Fruit fly (Drosophila melanogaster): ENCODE data around the gene TwdlY.

TwdlY gene

DNA sequence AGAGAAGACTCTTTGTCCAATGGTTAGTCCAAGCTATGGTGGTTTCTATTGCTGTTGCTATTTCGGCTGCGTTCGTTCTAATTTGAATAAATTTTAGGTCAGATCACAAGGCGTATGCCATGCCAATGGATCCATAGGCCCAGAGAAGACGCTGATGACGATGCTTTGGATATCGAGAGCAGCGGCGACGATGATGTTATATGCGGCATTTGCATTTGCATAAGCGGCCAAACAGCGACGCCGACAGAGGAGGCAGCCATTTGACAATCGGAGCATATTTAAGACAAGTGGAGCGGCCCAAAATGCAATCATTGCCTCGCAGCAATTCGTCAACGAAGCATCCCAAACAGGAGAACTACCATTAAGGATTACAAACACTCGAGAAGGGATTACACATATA lies at the start of gene TwdlY:
Gene TwdlY (plus strand): TSS at position 301 of the 400 bp plus-strand sequence.
- no peak for TF ChIP-seq noc (tag; optimal IDR thresholded peaks at IDR 0.05)

DNA sequence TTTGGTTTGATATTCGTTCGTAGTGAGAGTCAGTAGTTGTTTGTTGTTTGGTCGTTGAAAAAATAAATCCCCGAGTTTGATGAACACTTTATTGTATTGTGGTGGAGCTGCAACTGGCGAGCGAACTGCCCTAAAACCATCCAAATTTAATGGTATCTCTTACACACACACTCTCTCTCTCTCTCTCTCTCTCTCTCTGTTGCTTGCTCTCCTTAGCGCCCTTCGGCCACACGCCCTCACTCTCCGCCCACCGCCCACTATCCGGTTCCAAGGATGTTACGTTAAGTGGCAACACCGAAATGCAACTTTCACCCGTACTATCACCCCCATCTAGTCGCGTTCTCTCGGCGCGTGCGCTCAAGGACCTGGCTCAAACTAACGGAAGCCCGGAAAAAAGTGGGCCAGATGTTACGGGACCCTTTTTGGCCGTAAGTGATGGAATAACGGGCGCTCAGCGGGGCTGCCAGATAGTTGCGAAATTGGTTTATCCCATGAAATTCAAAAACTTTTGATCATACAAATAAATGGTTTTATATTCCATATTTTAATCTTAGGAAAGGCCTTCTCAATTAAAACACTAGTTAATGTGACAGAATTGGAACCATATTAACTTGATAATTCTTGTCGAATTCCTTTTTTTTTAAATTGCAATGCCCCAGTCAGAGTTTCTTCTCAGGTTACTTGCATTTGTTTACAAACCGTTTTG lies 47.2 kb upstream of the TwdlY start:
- TF ChIP-seq noc (tag; optimal IDR thresholded peaks at IDR 0.05): no peak

DNA sequence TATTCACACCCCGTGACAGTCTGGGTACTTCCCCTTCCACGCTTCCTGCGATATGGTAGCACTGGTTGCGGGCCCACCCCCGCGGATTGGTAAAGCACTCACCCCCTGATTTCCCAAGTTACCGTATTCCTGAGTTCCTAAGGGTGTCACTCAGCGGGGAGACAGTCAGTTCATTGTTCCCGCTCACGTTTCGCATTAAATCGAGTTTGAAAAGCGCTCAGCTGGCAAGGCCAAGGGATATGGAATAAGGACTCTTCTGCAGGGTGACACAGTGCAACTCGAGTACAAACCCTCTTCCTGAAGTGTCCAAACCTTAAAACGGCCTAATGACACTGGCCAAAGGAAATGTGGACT lies 46.7 kb upstream of the TwdlY start:
- TF ChIP-seq noc (tag; optimal IDR thresholded peaks at IDR 0.05): no peak

DNA sequence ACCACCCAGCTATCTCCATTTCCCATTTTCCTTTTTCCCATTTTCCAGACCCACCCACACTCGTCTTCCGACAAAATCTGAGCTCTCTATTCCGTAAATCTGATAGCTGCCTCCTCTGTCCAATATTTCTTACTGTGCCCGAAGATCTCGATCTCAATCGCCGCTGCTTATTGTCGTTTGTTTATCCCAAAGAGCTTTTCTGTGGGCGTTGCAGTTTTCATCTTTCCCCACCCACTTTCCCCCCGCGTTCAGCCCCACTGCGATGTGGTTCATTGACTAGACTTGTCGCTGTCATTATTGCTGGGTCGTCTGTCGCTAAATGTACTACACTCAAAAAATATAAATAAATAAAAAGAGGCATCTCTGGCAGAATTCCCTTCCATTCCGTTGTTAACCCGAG lies 45.4 kb upstream of the TwdlY start:
- no peak for TF ChIP-seq noc (tag; optimal IDR thresholded peaks at IDR 0.05)

DNA sequence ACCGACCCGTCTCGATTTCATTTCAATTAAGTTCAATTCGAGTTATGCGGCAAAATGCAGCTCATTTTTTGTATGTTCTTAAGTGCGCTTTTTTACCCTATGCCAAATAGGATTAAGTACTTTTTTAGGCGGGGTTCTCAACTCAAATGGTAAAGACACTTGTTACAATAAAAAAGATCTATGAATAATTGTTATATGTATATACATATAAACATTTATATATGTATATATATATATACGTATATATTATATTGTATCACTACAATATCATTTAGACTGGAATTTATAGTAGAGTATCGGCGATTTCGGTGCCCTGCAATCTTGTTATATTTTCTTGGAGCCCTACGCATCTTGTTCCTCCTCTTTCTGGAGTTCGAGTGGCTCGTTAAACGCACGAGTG lies 44.8 kb upstream of the TwdlY start:
- no peak for TF ChIP-seq noc (tag; optimal IDR thresholded peaks at IDR 0.05)

DNA sequence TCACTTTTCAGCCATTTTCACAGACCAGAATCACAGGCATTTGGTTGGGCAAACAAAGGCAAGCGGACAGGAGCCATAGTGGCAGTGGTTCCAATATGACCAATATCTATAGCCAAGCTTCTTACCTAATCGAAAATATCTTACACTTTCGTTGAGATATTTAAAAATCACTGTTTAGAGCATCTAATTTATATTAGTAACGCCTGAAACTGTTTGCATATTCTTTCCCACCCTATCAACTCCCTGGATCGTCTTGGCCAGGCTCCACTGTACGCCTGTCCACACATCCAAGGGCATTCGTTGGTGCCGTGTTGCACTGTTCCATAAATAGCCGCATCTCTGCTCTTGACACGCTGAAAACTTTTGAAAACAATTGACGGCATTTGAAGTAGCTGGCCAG lies 44.2 kb upstream of the TwdlY start:
- TF ChIP-seq noc (tag; optimal IDR thresholded peaks at IDR 0.05): no peak

DNA sequence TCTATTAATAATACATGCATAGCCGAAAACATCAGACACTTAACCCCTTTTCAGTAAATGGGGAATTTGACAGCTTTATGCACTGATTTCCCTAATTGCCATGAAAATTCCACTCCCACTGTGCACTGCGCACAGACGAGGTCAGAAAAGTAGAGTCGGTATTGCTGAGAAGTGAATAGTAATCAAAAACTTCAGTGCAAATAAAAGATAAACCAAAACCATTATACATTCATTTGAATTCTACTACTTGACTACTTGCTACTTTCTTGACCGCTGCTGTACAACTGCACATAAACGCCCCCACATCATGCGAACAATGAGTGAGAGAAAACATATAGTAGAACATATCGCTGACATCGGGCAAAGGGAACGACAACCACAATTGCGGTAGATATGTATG lies 43.3 kb upstream of the TwdlY start:
- TF ChIP-seq noc (tag; optimal IDR thresholded peaks at IDR 0.05): no peak

DNA sequence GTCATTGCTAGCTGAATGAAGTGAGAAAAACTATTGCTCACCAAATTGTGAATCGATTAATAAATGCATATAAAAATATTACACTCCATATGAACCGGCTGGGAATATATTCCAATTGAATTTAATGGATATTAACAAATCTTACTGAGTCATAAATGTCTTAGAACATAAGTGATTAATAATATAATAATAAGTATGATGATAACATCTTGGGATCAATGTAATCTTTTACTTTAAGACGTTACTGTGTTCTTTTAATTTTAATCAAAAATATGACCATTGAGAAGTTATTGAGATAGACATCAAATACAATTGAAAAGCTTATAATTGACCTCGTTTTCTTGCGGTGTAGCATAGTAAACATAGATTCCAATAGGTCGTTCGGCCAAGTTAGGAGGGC lies 42.4 kb upstream of the TwdlY start:
- TF ChIP-seq noc (tag; optimal IDR thresholded peaks at IDR 0.05): peak; percentile 70

DNA sequence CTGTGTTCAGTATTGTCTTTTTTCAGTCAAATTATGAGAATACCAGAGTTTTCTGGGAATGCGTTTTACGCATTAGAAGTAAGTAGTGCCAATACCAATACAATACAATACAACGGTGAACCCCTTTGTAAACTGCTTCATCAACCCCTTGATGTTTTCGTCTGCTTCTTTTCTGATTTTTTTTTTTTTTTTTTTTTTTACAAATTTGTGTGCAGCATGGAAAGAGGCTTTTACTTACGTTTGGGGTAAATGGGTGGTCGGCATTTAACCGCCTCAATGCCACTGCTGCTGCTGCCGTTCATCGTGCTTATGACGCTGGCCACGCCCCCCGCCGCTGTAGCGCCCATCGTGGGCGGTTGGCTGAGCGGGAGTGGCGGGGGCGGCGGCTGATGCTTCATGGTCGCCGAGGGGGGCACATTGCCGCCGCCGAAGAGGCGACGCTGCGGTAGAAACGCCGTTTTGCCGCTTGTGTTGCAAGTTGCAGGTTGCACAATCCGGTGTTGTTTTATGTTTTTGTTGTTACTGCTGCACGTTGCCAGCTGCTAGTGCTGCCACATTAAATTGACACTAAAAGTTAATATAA lies 40.9 kb upstream of the TwdlY start:
- TF ChIP-seq noc (tag; optimal IDR thresholded peaks at IDR 0.05): no peak

DNA sequence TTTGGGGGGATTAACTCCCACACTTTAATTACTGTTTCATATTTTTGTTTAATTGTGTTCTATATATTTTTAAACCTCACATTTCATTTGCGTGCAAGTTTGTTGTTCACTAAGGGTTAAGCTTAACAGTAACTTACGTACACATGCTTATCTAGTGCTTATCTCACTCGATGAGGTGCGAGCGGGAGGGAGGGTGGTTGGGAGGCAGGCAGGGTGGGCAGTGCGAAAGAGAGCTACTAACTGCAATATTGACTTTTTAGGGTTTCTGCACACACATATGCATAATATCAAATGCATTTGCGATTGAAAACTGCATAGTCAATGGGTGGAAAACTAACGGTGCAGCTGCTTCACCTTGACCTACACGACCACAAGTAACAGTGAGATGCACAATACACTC lies 40.3 kb upstream of the TwdlY start:
- TF ChIP-seq noc (tag; optimal IDR thresholded peaks at IDR 0.05): no peak

DNA sequence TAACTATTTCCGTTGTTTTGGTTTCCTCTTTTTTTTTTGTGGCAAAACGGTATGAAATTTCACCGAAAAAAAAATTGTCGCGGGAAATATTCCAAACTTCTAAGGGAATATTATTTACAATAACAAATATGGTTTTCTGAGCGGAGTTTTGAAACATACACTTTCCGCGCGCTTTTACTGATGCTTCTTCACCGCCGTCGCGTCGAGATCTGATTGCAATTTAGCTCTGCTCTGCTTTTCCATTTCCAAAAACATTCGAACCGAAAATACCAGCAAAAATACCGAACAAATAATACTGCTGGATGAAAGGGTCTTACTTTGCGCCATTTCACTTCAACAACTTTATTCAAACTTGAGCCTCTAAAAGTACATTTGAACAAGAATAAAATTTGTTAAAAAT lies 39.8 kb upstream of the TwdlY start, which contains the start of gene Septin4:
Gene Septin4 (minus strand): TSS at position 215 of the 400 bp plus-strand sequence.
- no peak for TF ChIP-seq noc (tag; optimal IDR thresholded peaks at IDR 0.05)

DNA sequence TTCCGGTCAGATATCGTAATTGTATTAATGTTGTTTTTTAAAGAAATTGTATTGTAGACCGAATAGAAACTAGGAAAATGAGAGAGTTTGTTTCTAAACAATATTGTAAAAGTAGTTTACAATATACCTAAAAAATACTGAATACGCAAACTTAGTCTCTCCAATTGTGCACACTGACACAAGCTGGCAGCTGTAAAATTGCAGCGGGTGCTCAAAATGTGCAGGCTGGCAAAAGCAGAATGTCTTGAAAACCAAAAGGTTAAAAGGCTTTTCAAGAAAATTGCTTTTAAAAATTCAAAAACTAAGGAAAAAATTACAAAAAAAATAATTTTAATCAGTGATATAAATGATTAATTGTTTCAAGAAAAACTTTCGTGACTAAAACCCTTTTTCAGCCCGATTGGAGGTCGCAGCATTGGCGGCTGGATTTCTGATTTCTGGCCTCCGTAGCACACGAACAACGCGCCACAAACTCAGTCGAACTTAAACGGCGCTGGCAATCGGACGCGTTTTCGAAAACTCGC lies 39.0 kb upstream of the TwdlY start, which contains the start of gene CG4678:
Gene CG4678 (plus strand): TSS at position 474 of the 524 bp plus-strand sequence.
- TF ChIP-seq noc (tag; optimal IDR thresholded peaks at IDR 0.05): no peak

DNA sequence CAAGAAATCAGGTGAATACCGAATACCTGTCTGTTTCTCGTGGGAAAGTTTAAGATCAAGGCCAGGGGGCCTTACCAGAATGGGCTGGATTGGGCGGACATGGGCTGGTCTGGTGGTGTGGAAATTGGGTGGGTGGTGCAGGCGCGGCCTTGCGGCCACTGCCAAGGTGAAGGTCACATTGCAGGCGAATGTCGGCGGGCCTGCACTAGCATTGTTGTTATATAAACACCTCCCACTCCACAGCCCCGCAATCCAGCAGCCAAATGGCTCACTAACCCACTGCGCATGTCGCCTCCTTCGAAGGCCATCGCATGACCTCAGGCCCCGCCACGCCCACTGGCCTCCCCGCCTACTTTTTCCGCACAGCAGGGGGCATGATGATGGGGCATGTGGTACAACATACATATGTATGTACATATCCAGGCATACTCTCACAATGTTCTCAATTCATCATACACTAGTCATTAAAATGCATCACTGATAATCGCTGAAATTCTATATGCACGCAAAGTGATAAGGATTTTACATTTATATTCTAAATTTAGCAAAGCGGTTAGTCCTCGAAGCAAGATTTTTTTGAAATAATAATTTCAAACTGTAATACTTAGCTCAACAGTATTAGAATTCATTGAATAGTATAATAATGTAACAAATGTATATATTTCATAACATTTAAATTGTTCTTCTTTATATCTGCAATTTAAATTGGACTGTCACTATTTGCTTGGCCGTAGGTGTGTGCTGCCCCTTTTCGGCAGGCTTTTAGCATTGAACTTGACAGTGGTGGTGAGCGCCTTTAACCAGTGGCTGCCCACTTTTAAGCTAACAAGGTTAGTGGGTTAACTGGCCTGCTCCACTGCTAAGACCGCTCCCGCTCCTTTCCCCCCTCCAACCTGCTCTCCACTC lies 37.9 kb upstream of the TwdlY start:
- TF ChIP-seq noc (tag; optimal IDR thresholded peaks at IDR 0.05): no peak

DNA sequence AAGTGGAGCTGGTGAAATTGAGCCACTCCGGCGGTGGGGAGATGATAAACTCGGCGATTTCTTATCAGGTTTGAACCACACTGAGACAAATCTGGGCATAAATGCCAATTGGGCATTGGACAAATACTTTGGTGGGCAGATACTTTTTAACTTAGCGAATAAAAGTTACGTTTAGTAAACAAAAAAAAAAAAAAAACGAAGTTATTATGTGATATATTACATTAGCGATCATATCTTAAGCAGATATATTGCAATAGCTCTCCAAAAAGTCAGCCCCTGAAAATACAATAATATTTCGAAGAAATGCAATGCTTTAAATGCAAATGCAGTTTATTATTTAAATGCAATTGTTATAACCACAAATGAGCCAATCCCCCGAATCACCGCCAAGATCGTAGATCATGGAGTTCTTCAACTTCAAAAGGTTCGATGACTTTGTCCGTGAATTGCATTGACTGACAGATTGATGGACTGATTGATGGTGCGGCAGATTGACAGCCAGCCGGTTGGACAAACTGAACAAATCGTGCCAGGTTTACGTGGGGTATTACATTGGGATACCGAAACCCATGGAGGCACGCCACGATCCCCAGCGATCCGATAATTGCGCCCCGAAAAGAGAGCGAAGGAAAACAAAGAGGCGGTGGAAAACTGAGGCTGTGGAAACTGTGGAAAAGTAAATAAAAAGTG lies 36.7 kb upstream of the TwdlY start:
- no peak for TF ChIP-seq noc (tag; optimal IDR thresholded peaks at IDR 0.05)

DNA sequence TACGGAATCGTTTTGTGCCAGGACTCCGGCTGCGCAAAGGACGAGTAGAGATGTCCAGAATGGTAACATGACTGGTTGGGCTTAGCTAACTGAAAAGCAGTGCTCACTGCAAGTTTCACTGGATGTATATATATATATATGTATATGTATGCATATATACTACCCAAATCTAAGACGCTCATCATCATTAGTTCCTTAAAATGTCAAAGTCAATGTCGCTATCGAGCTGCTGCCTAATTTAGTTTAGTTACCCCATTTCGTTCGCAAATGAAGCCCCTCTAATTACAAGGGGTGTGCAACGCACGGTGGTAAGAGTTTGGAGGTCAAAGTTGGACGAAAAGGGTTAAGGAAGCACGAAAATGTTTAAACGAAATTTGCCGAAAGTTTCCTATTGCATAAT lies 34.7 kb upstream of the TwdlY start, which contains the start of gene CG9676:
Gene CG9676 (minus strand): TSS at position 101 of the 400 bp plus-strand sequence.
- TF ChIP-seq noc (tag; optimal IDR thresholded peaks at IDR 0.05): no peak

DNA sequence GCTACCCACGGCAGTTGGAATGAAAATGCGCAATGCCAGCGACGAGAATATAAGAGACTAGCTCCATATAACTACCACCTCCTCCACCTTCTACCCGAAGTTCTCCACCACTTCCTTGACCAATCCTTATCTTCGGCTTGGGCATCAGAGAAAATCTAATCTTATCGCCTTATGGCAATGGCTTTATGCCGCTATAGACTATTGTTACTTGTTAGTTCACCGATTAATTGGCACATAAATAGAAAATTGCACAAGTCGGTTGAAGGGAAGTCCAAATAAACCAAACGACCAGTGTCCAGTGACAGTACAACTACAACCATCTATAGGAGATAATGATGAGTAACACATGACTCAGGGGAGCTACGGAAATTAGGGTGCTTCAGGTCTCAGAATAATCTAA lies 32.8 kb upstream of the TwdlY start, which contains the start of gene sphe:
Gene sphe (minus strand): TSS at position 32 of the 400 bp plus-strand sequence.
- peak; percentile 8 for TF ChIP-seq noc (tag; optimal IDR thresholded peaks at IDR 0.05)
